Worm (Caenorhabditis elegans): ENCODE data around the gene nhr-273.
A peak's percentile ranks its signal among the peaks of the same experiment; 100 is the strongest.

The nhr-273 gene

DNA sequence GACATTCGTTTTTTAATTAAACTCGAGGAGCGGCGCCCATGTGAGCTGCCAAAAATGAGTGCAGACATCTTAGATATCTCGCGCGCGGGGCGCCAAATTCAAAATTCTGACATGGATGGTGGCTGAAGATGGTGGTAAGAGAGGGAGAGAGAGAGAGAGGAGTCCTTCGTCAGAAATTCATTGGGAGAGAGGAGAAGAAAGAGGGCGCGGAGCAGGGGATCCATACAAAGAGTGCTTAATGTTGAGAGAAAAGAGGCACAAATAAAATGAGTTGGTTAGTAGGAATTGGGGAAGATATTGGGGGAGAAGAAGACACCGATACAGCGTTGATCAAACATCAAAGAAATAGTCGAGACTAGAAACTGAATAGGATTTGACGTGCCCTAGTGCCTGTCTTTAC, 18.4 kb downstream of the nhr-273 start:
- peak; percentile 38 for TF ChIP-seq unc-55 (GFP tag; optimal IDR thresholded peaks at IDR 0.05)
- no peak for TF ChIP-seq dmd-4 (tag; optimal IDR thresholded peaks at IDR 0.05)
- peak; percentile 12 for TF ChIP-seq C34F6.9 (tag; optimal IDR thresholded peaks at IDR 0.05)
- TF ChIP-seq lsy-2 (tag; optimal IDR thresholded peaks at IDR 0.05): no peak
- no peak for TF ChIP-seq nhr-23 (tag; optimal IDR thresholded peaks at IDR 0.05)

DNA sequence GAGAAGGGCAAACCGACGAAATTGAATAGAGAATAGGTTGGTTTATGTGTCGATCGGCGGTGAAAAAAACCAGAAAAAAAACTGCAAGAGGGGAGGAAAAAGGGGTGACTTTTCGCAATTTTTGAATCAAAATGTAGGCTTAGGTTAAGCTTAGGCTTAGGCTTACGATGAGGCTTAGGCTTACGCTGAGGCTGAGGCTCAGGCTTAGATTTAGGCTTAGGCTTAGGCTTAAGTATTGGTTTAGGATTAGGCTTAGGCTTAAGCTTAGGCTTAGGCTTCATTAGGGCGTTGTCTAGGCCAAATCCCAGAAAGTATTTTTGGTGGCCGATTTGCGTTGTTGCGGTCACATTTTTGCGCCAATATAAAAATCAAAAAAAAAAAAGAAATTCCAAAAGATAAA, 19.7 kb downstream of the nhr-273 start:
- no peak for TF ChIP-seq lin-13 (GFP tag; optimal IDR thresholded peaks at IDR 0.05)
- TF ChIP-seq gmeb-1 (tag; optimal IDR thresholded peaks at IDR 0.05): no peak
- no peak for TF ChIP-seq nhr-23 (tag; optimal IDR thresholded peaks at IDR 0.05)
- no peak for TF ChIP-seq ztf-11 (tag; optimal IDR thresholded peaks at IDR 0.05)
- TF ChIP-seq unc-55 (GFP tag; optimal IDR thresholded peaks at IDR 0.05): no peak
- no peak for TF ChIP-seq nhr-77 (tag; optimal IDR thresholded peaks at IDR 0.05)
- TF ChIP-seq ceh-16 (tag; optimal IDR thresholded peaks at IDR 0.05): no peak
- TF ChIP-seq elt-1 (tag; optimal IDR thresholded peaks at IDR 0.05): no peak
- no peak for TF ChIP-seq ZK546.5 (tag; optimal IDR thresholded peaks at IDR 0.05)
- no peak for TF ChIP-seq dmd-4 (tag; optimal IDR thresholded peaks at IDR 0.05)

DNA sequence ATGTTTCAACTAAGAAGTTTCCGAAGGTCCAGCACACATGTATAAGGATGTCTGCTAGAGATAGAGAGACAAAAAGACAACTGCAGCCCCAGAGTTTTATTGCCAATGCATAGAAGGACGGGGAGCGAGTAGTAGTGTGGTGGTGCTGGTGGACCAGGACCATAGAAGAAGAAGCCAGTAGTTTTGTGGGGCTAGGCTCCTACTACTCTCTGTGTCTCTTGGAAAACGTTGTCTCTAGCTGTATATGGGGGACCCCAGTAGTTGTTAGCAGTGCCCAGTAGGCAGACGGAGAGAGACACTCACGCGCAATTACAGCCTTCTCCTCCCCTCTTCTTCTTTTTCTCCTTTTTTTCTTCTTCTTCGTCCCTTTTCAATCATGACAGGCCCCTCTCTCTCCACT, 20.9 kb downstream of the nhr-273 start:
- TF ChIP-seq crh-2 (tag; optimal IDR thresholded peaks at IDR 0.05) (peak; percentile 17), nhr-77 (tag; optimal IDR thresholded peaks at IDR 0.05) (no peak), nhr-25 (tag; optimal IDR thresholded peaks at IDR 0.05) (no peak), skn-1 (tag; optimal IDR thresholded peaks at IDR 0.05) (no peak), ZK546.5 (tag; optimal IDR thresholded peaks at IDR 0.05) (no peak), nhr-21 (tag; optimal IDR thresholded peaks at IDR 0.05) (no peak), elt-3 (tag; optimal IDR thresholded peaks at IDR 0.05) (no peak), peb-1 (tag; optimal IDR thresholded peaks at IDR 0.05) (no peak), nhr-11 (tag; optimal IDR thresholded peaks at IDR 0.05) (no peak), mbf-1 (tag; optimal IDR thresholded peaks at IDR 0.05) (no peak), egl-27 (tag; optimal IDR thresholded peaks at IDR 0.05) (no peak), blmp-1 (tag; optimal IDR thresholded peaks at IDR 0.05; ENCODE audit: insufficient read depth) (no peak), nhr-10 (tag; optimal IDR thresholded peaks at IDR 0.05) (no peak), sem-4 (tag; optimal IDR thresholded peaks at IDR 0.05) (peak; percentile 47), unc-39 (tag; optimal IDR thresholded peaks at IDR 0.05) (no peak), R02D3.7 (tag; optimal IDR thresholded peaks at IDR 0.05) (no peak), lin-11 (tag; optimal IDR thresholded peaks at IDR 0.05) (no peak), ceh-16 (tag; optimal IDR thresholded peaks at IDR 0.05) (no peak), nhr-6 (tag; optimal IDR thresholded peaks at IDR 0.05) (peak; percentile 3), nhr-23 (tag; optimal IDR thresholded peaks at IDR 0.05) (no peak), gmeb-1 (tag; optimal IDR thresholded peaks at IDR 0.05) (no peak), sma-9 (GFP tag; optimal IDR thresholded peaks at IDR 0.05) (no peak), sma-9 (tag; optimal IDR thresholded peaks at IDR 0.05) (no peak), ztf-11 (tag; optimal IDR thresholded peaks at IDR 0.05) (no peak), ceh-82 (tag; optimal IDR thresholded peaks at IDR 0.05) (no peak), nhr-12 (tag; optimal IDR thresholded peaks at IDR 0.05) (no peak), ztf-4 (tag; optimal IDR thresholded peaks at IDR 0.05) (no peak), C34F6.9 (tag; optimal IDR thresholded peaks at IDR 0.05) (peak; percentile 58), lsy-2 (tag; optimal IDR thresholded peaks at IDR 0.05) (peak; percentile 19 to 25), dmd-4 (tag; optimal IDR thresholded peaks at IDR 0.05) (no peak), mab-5 (tag; optimal IDR thresholded peaks at IDR 0.05) (no peak), lin-39 (tag; optimal IDR thresholded peaks at IDR 0.05) (no peak), nhr-237 (tag; optimal IDR thresholded peaks at IDR 0.05) (no peak), fos-1 (tag; optimal IDR thresholded peaks at IDR 0.05) (no peak), ama-1 (optimal IDR thresholded peaks at IDR 0.05) (no peak), Y55F3AM.14 (GFP tag; optimal IDR thresholded peaks at IDR 0.05) (peak; percentile 55), elt-1 (tag; optimal IDR thresholded peaks at IDR 0.05) (no peak), lin-13 (GFP tag; optimal IDR thresholded peaks at IDR 0.05) (no peak), sma-3 (GFP tag; optimal IDR thresholded peaks at IDR 0.05) (no peak), unc-55 (GFP tag; optimal IDR thresholded peaks at IDR 0.05) (peak; percentile 68), alr-1 (tag; optimal IDR thresholded peaks at IDR 0.05) (no peak), snpc-4 (tag; optimal IDR thresholded peaks at IDR 0.05) (no peak), nhr-129 (tag; optimal IDR thresholded peaks at IDR 0.05) (peak; percentile 45), unc-62 (GFP tag; optimal IDR thresholded peaks at IDR 0.05) (no peak), mdl-1 (tag; optimal IDR thresholded peaks at IDR 0.05) (peak in 1 of 2 experiments; percentile 32), ztf-1 (GFP tag; conservative IDR thresholded peaks at IDR 0.05) (no peak), aly-2 (tag; optimal IDR thresholded peaks at IDR 0.05) (no peak), F13H6.1 (tag; optimal IDR thresholded peaks at IDR 0.05) (peak; percentile 62), zag-1 (tag; optimal IDR thresholded peaks at IDR 0.05) (peak; percentile 38)

Measured in whole organism, L2 larva.